Fruit fly (Drosophila melanogaster): ENCODE data around the gene CG33673.
A peak's percentile ranks its signal among the peaks of the same experiment; 100 is the strongest.

CG33673 gene

dm6 chr2L:1986343-1987280, 40.1 kb upstream of the CG33673 start (continued):
- TF ChIP-seq gfzf (GFP tag; optimal IDR thresholded peaks at IDR 0.05) (no peak), toy (GFP tag; IDR thresholded peaks at IDR 0.05) (no peak), Nf-YC (tag; optimal IDR thresholded peaks at IDR 0.05) (peak; percentile 27), dmrt11E (tag; optimal IDR thresholded peaks at IDR 0.05) (no peak), bbx (GFP tag; IDR thresholded peaks at IDR 0.05; ENCODE audit: partially characterized antibody) (no peak), NK7.1 (GFP tag; optimal IDR thresholded peaks at IDR 0.05) (no peak), Mes4 (GFP tag; optimal IDR thresholded peaks at IDR 0.05) (no peak), scrt (GFP tag; optimal IDR thresholded peaks at IDR 0.05) (peak; percentile 42), Dek (tag; optimal IDR thresholded peaks at IDR 0.05) (peak; percentile 42), da (GFP tag; optimal IDR thresholded peaks at IDR 0.05) (no peak), CG12071 (GFP tag; optimal IDR thresholded peaks at IDR 0.05) (peak; percentile 27), bowl (GFP tag; IDR thresholded peaks at IDR 0.05) (no peak), CG2875 (GFP tag; optimal IDR thresholded peaks at IDR 0.05) (no peak), stc (GFP tag; IDR thresholded peaks at IDR 0.05) (no peak), CG34224 (GFP tag; IDR thresholded peaks at IDR 0.05; ENCODE audit: partially characterized antibody) (no peak), esg (GFP tag; conservative IDR thresholded peaks at IDR 0.05) (peak; percentile 50), CG4854 (GFP tag; optimal IDR thresholded peaks at IDR 0.05) (no peak), Mad (GFP tag; optimal IDR thresholded peaks at IDR 0.05) (peak; percentile 33), Lpt (GFP tag; optimal IDR thresholded peaks at IDR 0.05) (no peak), CG18764 (GFP tag; optimal IDR thresholded peaks at IDR 0.05) (no peak), CG1233 (GFP tag; optimal IDR thresholded peaks at IDR 0.05) (no peak), CG17612 (GFP tag; IDR thresholded peaks at IDR 0.05) (no peak), CG3838 (GFP tag; optimal IDR thresholded peaks at IDR 0.05) (no peak), D19A (tag; optimal IDR thresholded peaks at IDR 0.05) (peak; percentile 42), vvl (GFP tag; IDR thresholded peaks at IDR 0.05) (no peak; the same call in 1 of the 2 replicates), CG14860 (GFP tag; IDR thresholded peaks at IDR 0.05; ENCODE audit: partially characterized antibody) (no peak), ab (GFP tag; optimal IDR thresholded peaks at IDR 0.05) (no peak), trem (tag; optimal IDR thresholded peaks at IDR 0.05) (no peak), CG15601 (tag; optimal IDR thresholded peaks at IDR 0.05) (no peak), Hmr (GFP tag; optimal IDR thresholded peaks at IDR 0.05) (peak; percentile 73), insv (GFP tag; optimal IDR thresholded peaks at IDR 0.05) (no peak), CG6813 (GFP tag; optimal IDR thresholded peaks at IDR 0.05) (peak; percentile 31), Taf1 (GFP tag; IDR thresholded peaks at IDR 0.05) (no peak), mirr (GFP tag; optimal IDR thresholded peaks at IDR 0.05) (peak; percentile 93), dysf (GFP tag; IDR thresholded peaks at IDR 0.05) (peak; percentile 58; the same call in 2 of the 3 replicates), CG9215 (GFP tag; IDR thresholded peaks at IDR 0.05) (peak; percentile 56; the same call in 1 of the 2 replicates), Opbp (GFP tag; IDR thresholded peaks at IDR 0.05; ENCODE audit: partially characterized antibody) (no peak), so (GFP tag; IDR thresholded peaks at IDR 0.05) (no peak), CG31365 (tag; optimal IDR thresholded peaks at IDR 0.05) (no peak), Chrac-16 (GFP tag; optimal IDR thresholded peaks at IDR 0.05) (peak; percentile 25), Lhr (GFP tag; optimal IDR thresholded peaks at IDR 0.05) (no peak), pb (GFP tag; optimal IDR thresholded peaks at IDR 0.05) (peak; percentile 36), her (GFP tag; optimal IDR thresholded peaks at IDR 0.05) (peak; percentile 58), CG1832 (GFP tag; optimal IDR thresholded peaks at IDR 0.05) (no peak), corto (GFP tag; optimal IDR thresholded peaks at IDR 0.05) (no peak), cwo (GFP tag; optimal IDR thresholded peaks at IDR 0.05) (peak; percentile 95), ERR (GFP tag; optimal IDR thresholded peaks at IDR 0.05) (peak; percentile 76), bigmax (GFP tag; optimal IDR thresholded peaks at IDR 0.05) (no peak), Atf3 (GFP tag; optimal IDR thresholded peaks at IDR 0.05) (no peak)
